Fruit fly (Drosophila melanogaster): Measurements from ENCODE around the gene Gr21a.

DNA sequence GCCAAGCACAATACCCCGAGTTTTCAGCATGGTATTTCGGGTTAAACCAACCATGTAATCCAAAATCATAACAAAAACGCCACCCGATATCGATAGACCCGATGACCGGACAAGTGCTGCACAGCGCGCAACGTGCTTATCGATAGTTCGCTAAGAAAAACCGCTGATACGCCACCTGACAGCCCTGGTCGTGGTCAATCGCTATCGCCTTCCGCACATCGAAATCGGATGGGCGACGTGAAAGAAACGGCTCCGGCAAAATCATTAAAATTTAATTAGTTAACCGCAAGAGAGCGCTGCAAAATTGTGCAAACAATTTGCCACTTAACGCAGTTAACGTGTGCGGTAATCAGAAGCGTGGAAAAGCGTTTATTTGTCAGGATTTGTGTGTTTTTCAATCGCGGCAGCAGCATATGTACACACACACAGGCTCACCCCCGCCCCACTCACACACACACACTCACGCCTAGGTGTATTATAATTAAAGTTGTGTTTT lies 45.5 kb downstream of the Gr21a start, which contains the start of the genes CG3862 and dock:
- TF ChIP-seq psq (optimal IDR thresholded peaks at IDR 0.05) = no peak
- TF ChIP-seq Dll (optimal IDR thresholded peaks at IDR 0.05) = no peak
- no peak for TF ChIP-seq usp (GFP tag; optimal IDR thresholded peaks at IDR 0.05)
- TF ChIP-seq pan (optimal IDR thresholded peaks at IDR 0.05) = no peak
- TF ChIP-seq EcR (GFP tag; optimal IDR thresholded peaks at IDR 0.05) = no peak
